Worm (Caenorhabditis elegans) whole organism, L4/young adult: ENCODE data around the gene nhr-17.

Experiments used
- dao-5 ChIP-seq: sonication (generic microtip); optimal IDR thresholded peaks from 2 replicates; lab custom pipeline; 2016; ENCODE audit warnings: missing genotype, missing genetic modification characterization, moderate library complexity, missing compliant biosample characterization
- him-1 ChIP-seq: sonication (generic microtip); optimal IDR thresholded peaks from 2 replicates; lab custom pipeline; 2016; ENCODE audit warnings: missing genotype, missing genetic modification reagents, missing genetic modification characterization, missing compliant biosample characterization

ce11 chrX:12687482-12687881 lies 19.8 kb upstream of the nhr-17 start:
- TF ChIP-seq him-1 (tag; lab: Kevin White, UChicago) (no peak), dao-5 (no peak)
